Worm (Caenorhabditis elegans): ENCODE data around the gene F44G4.3.
A peak's percentile ranks its signal among the peaks of the same experiment; 100 is the strongest.

The F44G4.3 gene

ce11 chrII:8997479-8997878, at the start of gene F44G4.3, which contains the start of gene tdp-1 (continued):
- TF ChIP-seq sox-4 (tag; optimal IDR thresholded peaks at IDR 0.05) (no peak), elt-3 (tag; optimal IDR thresholded peaks at IDR 0.05) (no peak), nhr-47 (tag; optimal IDR thresholded peaks at IDR 0.05) (peak; percentile 33), hlh-17 (GFP tag; optimal IDR thresholded peaks at IDR 0.05; ENCODE audit: borderline replicate concordance) (no peak), nhr-11 (tag; optimal IDR thresholded peaks at IDR 0.05) (no peak), alr-1 (tag; optimal IDR thresholded peaks at IDR 0.05; ENCODE audit: borderline replicate concordance) (no peak), C34B4.2 (tag; optimal IDR thresholded peaks at IDR 0.05) (no peak), fos-1 (tag; optimal IDR thresholded peaks at IDR 0.05) (no peak), nhr-84 (tag; optimal IDR thresholded peaks at IDR 0.05) (no peak), swsn-7 (tag; optimal IDR thresholded peaks at IDR 0.05) (peak; percentile 14), C04F5.9 (tag; optimal IDR thresholded peaks at IDR 0.05) (no peak), unc-98 (GFP tag; IDR thresholded peaks at IDR 0.05) (no peak), mdl-1 (tag; optimal IDR thresholded peaks at IDR 0.05) (no peak), vab-15 (tag; optimal IDR thresholded peaks at IDR 0.05) (peak; percentile 14), pqm-1 (tag; optimal IDR thresholded peaks at IDR 0.05) (no peak), lsy-2 (tag; optimal IDR thresholded peaks at IDR 0.05) (peak; percentile 73 to 96), unc-62 (GFP tag; optimal IDR thresholded peaks at IDR 0.05) (no peak), ceh-82 (tag; optimal IDR thresholded peaks at IDR 0.05) (no peak), mab-9 (GFP tag; IDR thresholded peaks at IDR 0.05) (no peak), ztf-11 (tag; optimal IDR thresholded peaks at IDR 0.05) (no peak), egl-27 (tag; optimal IDR thresholded peaks at IDR 0.05) (no peak), ets-5 (GFP tag; IDR thresholded peaks at IDR 0.05) (no peak), efl-3 (GFP tag; optimal IDR thresholded peaks at IDR 0.05) (no peak), hpl-2 (GFP tag; optimal IDR thresholded peaks at IDR 0.05) (no peak), lin-13 (GFP tag; optimal IDR thresholded peaks at IDR 0.05) (no peak), xbp-1 (tag; optimal IDR thresholded peaks at IDR 0.05) (no peak), C16A3.4 (tag; optimal IDR thresholded peaks at IDR 0.05) (no peak), fkh-10 (GFP tag; optimal IDR thresholded peaks at IDR 0.05) (no peak), unc-30 (tag; optimal IDR thresholded peaks at IDR 0.05) (no peak), skn-1 (tag; optimal IDR thresholded peaks at IDR 0.05) (no peak)

- no peak for TF ChIP-seq lir-3 (tag; optimal IDR thresholded peaks at IDR 0.05; ENCODE audit: poor library complexity)
- no peak for TF ChIP-seq ztf-11 (tag; optimal IDR thresholded peaks at IDR 0.05)
- TF ChIP-seq sox-4 (tag; optimal IDR thresholded peaks at IDR 0.05), result no peak
Observed at ce11 chrII:9042059-9042458, 44.6 kb upstream of the F44G4.3 start.

- TF ChIP-seq ces-1 (GFP tag; optimal IDR thresholded peaks at IDR 0.05) (no peak), sptf-1 (tag; optimal IDR thresholded peaks at IDR 0.05) (no peak), lin-35 (GFP tag; optimal IDR thresholded peaks at IDR 0.05) (no peak), nhr-12 (tag; optimal IDR thresholded peaks at IDR 0.05) (no peak), aly-2 (tag; optimal IDR thresholded peaks at IDR 0.05) (no peak), grh-1 (GFP tag; IDR thresholded peaks at IDR 0.05) (no peak), pax-3 (tag; optimal IDR thresholded peaks at IDR 0.05) (no peak), lin-39 (tag; optimal IDR thresholded peaks at IDR 0.05) (no peak), irx-1 (tag; optimal IDR thresholded peaks at IDR 0.05) (no peak), ceh-63 (GFP tag; optimal IDR thresholded peaks at IDR 0.05) (no peak), nhr-71 (tag; optimal IDR thresholded peaks at IDR 0.05) (no peak), blmp-1 (tag; optimal IDR thresholded peaks at IDR 0.05) (no peak), unc-62 (GFP tag; optimal IDR thresholded peaks at IDR 0.05) (no peak), pqm-1 (tag; optimal IDR thresholded peaks at IDR 0.05) (no peak)
Observed at ce11 chrII:9041306-9041705, 43.8 kb upstream of the F44G4.3 start, which contains the start of gene F37B12.3. F37B12.3 (minus strand) TSS chrII:9041406.
